Worm (Caenorhabditis elegans) whole organism, midembryonic: ENCODE data around the gene K09F6.7.

ENCODE experiments used
- T22C8.4 ChIP-seq: fragments of 200-800 bp; sonication (Bioruptor generic); IDR thresholded peaks from 2 replicates; pipeline ENCODE4 v1.3.6; 2022; ENCODE audit warnings: missing genetic modification characterization, missing compliant biosample characterization
- cog-1 ChIP-seq: sonication (generic microtip); optimal IDR thresholded peaks from 2 replicates; lab custom pipeline; 2016; ENCODE audit warnings: missing genetic modification characterization, missing compliant biosample characterization
- flt-1 ChIP-seq: fragments of 200-800 bp; sonication (Bioruptor generic); IDR thresholded peaks from 2 replicates; pipeline ENCODE4 v1.3.6; 2022; ENCODE audit warnings: missing genetic modification characterization, missing compliant biosample characterization
- klf-2 ChIP-seq: fragments of 200-800 bp; sonication (Bioruptor generic); conservative IDR thresholded peaks from 2 replicates; pipeline ENCODE4 v1.3.6; 2022; ENCODE audit warnings: missing genetic modification reagents, missing genetic modification characterization, missing compliant biosample characterization
- med-1 ChIP-seq: sonication (generic microtip); optimal IDR thresholded peaks from 2 replicates; lab custom pipeline; 2017; ENCODE audit warnings: missing genetic modification characterization, mild to moderate bottlenecking, missing compliant biosample characterization, antibody characterized with exemption, missing genetic modification reagents; ENCODE audit not compliant: insufficient read depth
- ref-1 ChIP-seq: fragments of 200-800 bp; sonication (Bioruptor generic); conservative IDR thresholded peaks from 2 replicates; pipeline ENCODE4 v1.3.6; 2022; ENCODE audit warnings: missing genetic modification reagents, missing genetic modification characterization, missing compliant biosample characterization
- tab-1 ChIP-seq: fragments of 200-800 bp; sonication (Bioruptor generic); IDR thresholded peaks from 2 replicates; pipeline ENCODE4 v1.3.6; 2022; ENCODE audit warnings: missing genetic modification characterization, missing compliant biosample characterization
- ztf-23 ChIP-seq: fragments of 200-800 bp; sonication (Bioruptor generic); IDR thresholded peaks from 2 replicates; pipeline ENCODE4 v1.3.6; 2022; ENCODE audit warnings: missing genetic modification reagents, missing genetic modification characterization, missing compliant biosample characterization
- ztf-29 ChIP-seq: fragments of 200-800 bp; sonication (Bioruptor generic); IDR thresholded peaks from 2 replicates; pipeline ENCODE4 v1.3.6; 2022; ENCODE audit warnings: missing genetic modification reagents, missing genetic modification characterization, missing compliant biosample characterization

The K09F6.7 gene

DNA sequence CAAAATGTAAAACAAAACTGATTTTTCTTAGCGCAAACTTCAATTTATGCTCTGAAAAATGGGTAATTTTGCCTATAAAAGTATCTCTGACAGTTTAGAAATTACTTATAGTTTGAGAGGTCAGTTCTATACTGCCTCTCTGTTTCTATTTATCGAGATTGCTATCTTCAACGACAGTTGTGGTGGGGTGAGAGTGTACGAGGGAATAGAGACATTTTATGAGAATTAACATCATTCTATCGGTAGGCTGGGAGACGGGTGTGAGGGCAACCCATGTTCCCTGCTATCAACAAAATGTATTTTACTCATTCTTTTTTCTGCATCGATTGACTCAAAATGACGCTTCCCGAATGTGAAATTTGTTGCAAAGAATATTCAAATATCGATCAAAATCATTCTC, 28.2 kb upstream of the K09F6.7 start, which contains the start of gene ZK1240.3:
ZK1240.3 (plus strand) TSS at position 238 of the 400 bp plus-strand sequence.
- TF ChIP-seq tab-1 (GFP tag; lab: Robert Waterston, UW) (no peak), ref-1 (no peak), flt-1 (GFP tag; lab: Robert Waterston, UW) (no peak), ztf-23 (GFP tag; lab: Robert Waterston, UW) (no peak), klf-2 (GFP tag; lab: Robert Waterston, UW) (no peak), cog-1 (tag; lab: Kevin White, UChicago) (no peak), T22C8.4 (GFP tag; lab: Robert Waterston, UW) (no peak), ztf-29 (GFP tag; lab: Robert Waterston, UW) (no peak), med-1 (GFP tag; lab: Kevin White, UChicago) (no peak)

DNA sequence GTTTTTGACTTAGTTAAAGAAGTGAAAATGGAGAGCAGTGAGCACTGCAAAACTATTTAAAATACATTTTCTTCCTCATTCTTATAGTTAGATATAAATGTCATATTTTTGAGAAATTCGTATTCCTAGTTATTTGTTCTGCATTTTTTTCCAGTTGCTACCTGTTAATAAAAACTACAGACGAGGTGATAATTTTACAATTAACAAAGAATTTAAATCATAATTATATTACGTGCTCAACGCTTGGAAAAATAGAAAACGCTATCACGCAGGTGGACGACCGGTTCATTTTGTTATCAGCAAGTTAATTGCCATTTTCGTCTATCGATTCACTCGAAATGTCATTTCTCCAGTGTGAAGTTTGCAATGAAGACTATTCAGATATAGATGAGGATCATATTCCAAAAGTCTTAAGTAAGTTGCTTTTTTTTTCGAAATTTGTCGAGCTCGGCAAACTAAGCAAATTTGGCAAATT, 26.0 kb upstream of the K09F6.7 start, which contains the start of the genes ZK1240.5 and ZK1240.9:
ZK1240.5 (minus strand) TSS at position 51 of the 475 bp plus-strand sequence.
ZK1240.9 (plus strand) TSS at position 307 of the 475 bp plus-strand sequence.
- no peak for TF ChIP-seq med-1 (GFP tag; lab: Kevin White, UChicago)
- TF ChIP-seq flt-1 (GFP tag; lab: Robert Waterston, UW), result no peak
- TF ChIP-seq T22C8.4 (GFP tag; lab: Robert Waterston, UW), result no peak
- no peak for TF ChIP-seq ztf-29 (GFP tag; lab: Robert Waterston, UW)
- no peak for TF ChIP-seq tab-1 (GFP tag; lab: Robert Waterston, UW)
- no peak for TF ChIP-seq ref-1
- TF ChIP-seq cog-1 (tag; lab: Kevin White, UChicago), result no peak
- TF ChIP-seq ztf-23 (GFP tag; lab: Robert Waterston, UW), result no peak
- TF ChIP-seq klf-2 (GFP tag; lab: Robert Waterston, UW), result no peak

DNA sequence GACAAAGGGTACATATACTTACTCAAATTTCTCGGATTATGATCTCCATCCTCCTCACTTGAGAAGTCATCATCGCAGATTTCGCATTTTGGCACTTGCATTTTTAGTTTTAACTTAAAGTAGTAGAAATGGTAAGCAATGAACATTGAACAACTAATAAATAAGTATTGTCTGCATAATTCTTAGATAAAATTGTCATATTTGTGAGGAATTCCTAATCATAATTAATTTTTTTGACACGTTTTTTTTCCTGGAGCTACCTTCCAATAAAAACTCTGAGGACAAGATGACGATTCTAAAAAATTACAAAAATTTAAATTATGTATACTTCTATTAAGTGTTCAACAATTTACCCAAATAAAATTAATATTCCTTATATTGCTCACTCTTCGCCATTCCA, 20.8 kb upstream of the K09F6.7 start, which contains the start of the genes trim-21 and B0281.1:
trim-21 (minus strand) TSS at position 101 of the 400 bp plus-strand sequence.
B0281.1 (plus strand) TSS at position 321 of the 400 bp plus-strand sequence.
- TF ChIP-seq flt-1 (GFP tag; lab: Robert Waterston, UW) (no peak), tab-1 (GFP tag; lab: Robert Waterston, UW) (no peak)

DNA sequence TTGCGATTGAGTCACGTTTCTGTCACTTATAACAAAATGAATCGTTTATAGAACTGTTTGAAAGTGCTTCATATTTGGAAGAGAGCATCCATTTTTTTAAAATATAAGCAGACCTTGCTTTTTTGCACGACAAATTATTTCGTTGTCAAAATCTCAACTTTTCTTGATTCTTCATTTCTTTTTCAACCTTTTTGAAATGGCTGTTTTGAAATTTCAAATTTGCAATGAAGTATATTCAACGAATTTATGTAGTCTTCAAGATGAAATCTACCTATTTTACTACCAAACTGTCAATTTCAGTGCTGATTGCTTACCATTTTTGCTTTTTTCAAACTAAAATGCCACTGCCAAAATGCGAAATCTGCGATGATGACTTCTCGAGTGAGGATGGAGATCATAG, 14.8 kb upstream of the K09F6.7 start, which contains the start of gene B0281.3:
B0281.3 (plus strand) TSS at position 301 of the 400 bp plus-strand sequence.
- no peak for TF ChIP-seq ztf-29 (GFP tag; lab: Robert Waterston, UW)
- TF ChIP-seq ref-1, result no peak
- no peak for TF ChIP-seq cog-1 (tag; lab: Kevin White, UChicago)
- TF ChIP-seq T22C8.4 (GFP tag; lab: Robert Waterston, UW), result no peak
- TF ChIP-seq ztf-23 (GFP tag; lab: Robert Waterston, UW), result no peak
- no peak for TF ChIP-seq med-1 (GFP tag; lab: Kevin White, UChicago)
- no peak for TF ChIP-seq flt-1 (GFP tag; lab: Robert Waterston, UW)
- TF ChIP-seq klf-2 (GFP tag; lab: Robert Waterston, UW), result no peak
- TF ChIP-seq tab-1 (GFP tag; lab: Robert Waterston, UW), result no peak

DNA sequence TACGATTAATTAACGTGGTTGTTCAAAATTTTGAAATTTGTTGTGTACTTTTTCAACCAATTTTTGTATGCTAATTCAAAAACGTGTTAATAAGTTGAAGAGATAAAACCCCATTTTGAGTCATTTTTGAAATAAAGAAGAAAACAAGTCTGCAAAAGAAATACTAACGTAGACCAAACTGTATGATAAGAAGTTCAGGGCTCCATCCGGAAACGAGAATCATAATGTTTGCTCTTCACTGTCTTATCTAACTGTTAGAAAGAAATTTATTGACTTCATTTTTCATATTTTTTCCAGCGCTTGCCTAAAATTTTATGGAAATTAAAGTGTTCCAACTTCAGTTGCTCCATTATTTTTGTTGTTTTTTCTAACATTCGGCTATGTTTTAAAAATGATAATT, 13.6 kb upstream of the K09F6.7 start:
- TF ChIP-seq cog-1 (tag; lab: Kevin White, UChicago), result no peak
- no peak for TF ChIP-seq ref-1

DNA sequence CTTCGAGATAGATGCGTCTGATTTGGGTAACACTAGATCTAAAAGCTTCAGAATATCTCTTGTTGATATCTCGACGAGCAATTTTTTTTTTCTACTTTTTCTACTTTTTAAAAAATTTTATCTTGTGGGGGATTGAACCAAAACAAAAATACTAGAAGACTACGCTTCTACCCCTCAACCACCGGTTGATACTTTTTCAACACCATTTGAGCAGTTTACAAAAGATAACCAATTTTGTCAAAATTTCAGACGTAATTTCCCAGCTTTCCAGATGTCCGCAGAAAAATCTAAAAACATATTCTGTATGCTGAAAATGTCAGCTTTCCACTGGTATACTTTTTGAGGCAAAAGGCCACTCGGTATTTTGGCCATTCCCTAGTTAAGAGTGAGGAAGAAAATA, 12.6 kb upstream of the K09F6.7 start:
- TF ChIP-seq T22C8.4 (GFP tag; lab: Robert Waterston, UW) (no peak), ztf-29 (GFP tag; lab: Robert Waterston, UW) (no peak), klf-2 (GFP tag; lab: Robert Waterston, UW) (no peak), med-1 (GFP tag; lab: Kevin White, UChicago) (no peak), ztf-23 (GFP tag; lab: Robert Waterston, UW) (no peak), flt-1 (GFP tag; lab: Robert Waterston, UW) (no peak), tab-1 (GFP tag; lab: Robert Waterston, UW) (no peak), cog-1 (tag; lab: Kevin White, UChicago) (no peak), ref-1 (no peak)

DNA sequence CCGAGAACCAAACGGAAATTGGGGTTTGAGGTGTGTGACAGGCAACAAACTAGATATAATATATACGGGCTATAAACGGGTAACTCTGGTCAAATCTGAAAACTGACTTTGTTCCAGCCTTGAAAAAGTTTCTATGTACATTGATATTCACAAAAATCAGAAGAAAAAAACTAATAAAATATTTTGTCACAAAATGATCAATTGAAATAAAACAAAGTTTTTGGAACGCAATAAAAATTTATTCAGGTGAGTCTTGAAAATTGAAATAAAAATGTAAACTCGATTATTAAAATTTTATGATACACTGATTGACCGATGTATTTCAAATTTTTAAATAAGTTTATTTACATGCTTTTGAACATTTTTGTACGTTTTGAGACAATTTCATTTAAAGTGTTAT, 10.4 kb upstream of the K09F6.7 start, which contains the start of gene B0281.6:
B0281.6 (minus strand) TSS at position 101 of the 400 bp plus-strand sequence.
- TF ChIP-seq tab-1 (GFP tag; lab: Robert Waterston, UW) (no peak), med-1 (GFP tag; lab: Kevin White, UChicago) (no peak), T22C8.4 (GFP tag; lab: Robert Waterston, UW) (no peak)

DNA sequence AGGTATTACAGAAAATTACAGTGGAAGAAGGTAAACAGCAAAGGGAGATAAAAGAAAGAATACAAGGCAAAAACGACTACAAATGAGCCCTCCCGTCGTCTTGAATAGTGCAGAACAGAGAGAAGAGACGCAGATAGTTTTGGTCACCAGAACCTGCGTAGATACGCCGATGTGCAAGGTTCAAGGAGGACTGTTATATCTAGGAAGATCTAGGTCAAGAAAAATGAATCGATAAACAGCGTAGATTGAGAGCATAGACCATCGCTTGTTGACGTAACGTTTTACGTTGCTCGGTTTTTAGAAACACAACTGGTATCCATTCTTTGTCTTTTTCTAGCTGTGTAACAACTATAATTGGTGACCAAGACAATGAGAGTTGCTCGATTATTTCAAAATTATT, 8.9 kb upstream of the K09F6.7 start, which contains the start of gene B0281.5:
B0281.5 (minus strand) TSS at position 101 of the 400 bp plus-strand sequence.
- no peak for TF ChIP-seq klf-2 (GFP tag; lab: Robert Waterston, UW)
- TF ChIP-seq tab-1 (GFP tag; lab: Robert Waterston, UW), result no peak
- TF ChIP-seq cog-1 (tag; lab: Kevin White, UChicago), result no peak
- TF ChIP-seq flt-1 (GFP tag; lab: Robert Waterston, UW), result no peak
- TF ChIP-seq ztf-23 (GFP tag; lab: Robert Waterston, UW), result no peak
- no peak for TF ChIP-seq ref-1
- no peak for TF ChIP-seq T22C8.4 (GFP tag; lab: Robert Waterston, UW)
- no peak for TF ChIP-seq med-1 (GFP tag; lab: Kevin White, UChicago)
- no peak for TF ChIP-seq ztf-29 (GFP tag; lab: Robert Waterston, UW)

DNA sequence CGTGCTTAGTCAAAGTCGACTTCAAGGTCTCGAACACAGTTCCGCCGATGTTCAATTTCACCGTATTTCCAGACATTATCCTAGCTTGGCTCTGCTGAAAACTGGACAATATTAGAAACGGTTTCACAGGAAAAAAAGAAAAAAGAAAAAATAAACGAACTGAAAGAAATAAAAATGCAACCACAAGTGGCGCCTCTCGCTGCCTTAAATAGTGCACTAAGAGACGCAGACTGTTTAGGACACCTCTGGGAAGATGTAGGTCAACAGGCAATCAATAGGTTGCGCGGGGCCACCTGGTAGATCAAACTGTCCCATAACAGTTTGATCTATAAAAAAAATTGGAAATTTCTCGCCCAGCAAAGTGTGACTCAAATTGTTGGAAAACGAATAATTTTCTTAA, 6.8 kb upstream of the K09F6.7 start, which contains the start of gene B0281.4:
B0281.4 (minus strand) TSS at position 101 of the 400 bp plus-strand sequence.
- TF ChIP-seq tab-1 (GFP tag; lab: Robert Waterston, UW), result no peak
- TF ChIP-seq med-1 (GFP tag; lab: Kevin White, UChicago), result no peak
- no peak for TF ChIP-seq ztf-29 (GFP tag; lab: Robert Waterston, UW)
- TF ChIP-seq ref-1, result no peak
- no peak for TF ChIP-seq flt-1 (GFP tag; lab: Robert Waterston, UW)
- TF ChIP-seq ztf-23 (GFP tag; lab: Robert Waterston, UW), result no peak
- TF ChIP-seq cog-1 (tag; lab: Kevin White, UChicago), result no peak
- TF ChIP-seq klf-2 (GFP tag; lab: Robert Waterston, UW), result no peak
- no peak for TF ChIP-seq T22C8.4 (GFP tag; lab: Robert Waterston, UW)
